Fruit fly (Drosophila melanogaster): ENCODE data around the gene CG7829.

dm6 chr3R:29847126-29847525 is 29.6 kb upstream of the CG7829 start:
- TF ChIP-seq amos (GFP tag; IDR thresholded peaks at IDR 0.05; ENCODE audit: partially characterized antibody) = no peak
- no peak for TF ChIP-seq Taf1 (GFP tag; IDR thresholded peaks at IDR 0.05)

Measured in whole organism, embryonic.